Worm (Caenorhabditis elegans) whole organism, mixed stage, embryonic: ENCODE measurements around the gene srb-6.

Source experiments
- M03D4.4 ChIP-seq: sonication (generic microtip); optimal IDR thresholded peaks from 2 replicates; lab custom pipeline; 2017; ENCODE audit warnings: mild to moderate bottlenecking, missing genetic modification characterization, missing compliant biosample characterization
- bed-3 ChIP-seq: fragments of 200-800 bp; sonication (Bioruptor generic); optimal IDR thresholded peaks from 3 replicates; lab custom pipeline; 2018; ENCODE audit warnings: mild to moderate bottlenecking, missing genetic modification characterization, moderate library complexity, missing compliant biosample characterization
- ceh-39 ChIP-seq: fragments of 150-350 bp; optimal IDR thresholded peaks from 2 replicates; lab custom pipeline; 2014; ENCODE audit warnings: missing biosample characterization, missing genetic modification characterization
- ceh-43 ChIP-seq: fragments of 200-800 bp; sonication (Bioruptor generic); optimal IDR thresholded peaks from 2 replicates; lab custom pipeline; 2018; ENCODE audit warnings: mild to moderate bottlenecking, missing genetic modification characterization, moderate library complexity, missing compliant biosample characterization
- ceh-83 ChIP-seq: fragments of 200-800 bp; sonication (Bioruptor generic); optimal IDR thresholded peaks from 2 replicates; lab custom pipeline; 2018; ENCODE audit warnings: mild to moderate bottlenecking, missing genetic modification characterization, missing compliant biosample characterization
- cnd-1 ChIP-seq: fragments of 200-800 bp; sonication (Bioruptor generic); optimal IDR thresholded peaks from 2 replicates; lab custom pipeline; 2018; ENCODE audit warnings: mild to moderate bottlenecking, missing genetic modification characterization, missing compliant biosample characterization
- elt-1 ChIP-seq: sonication (generic microtip); optimal IDR thresholded peaks from 2 replicates; lab custom pipeline; 2017; ENCODE audit warnings: missing genetic modification characterization, mild to moderate bottlenecking, missing compliant biosample characterization, antibody characterized with exemption, moderate library complexity, borderline replicate concordance; ENCODE audit not compliant: insufficient read depth
- ham-2 ChIP-seq: fragments of 200-800 bp; sonication (Bioruptor generic); optimal IDR thresholded peaks from 2 replicates; lab custom pipeline; 2018; ENCODE audit warnings: mild to moderate bottlenecking, missing genetic modification characterization, missing compliant biosample characterization
- hlh-1 ChIP-seq: fragments of 150-350 bp; optimal IDR thresholded peaks from 2 replicates; lab custom pipeline; 2014; ENCODE audit warnings: missing biosample characterization, missing genetic modification reagents, missing genetic modification characterization
- lin-32 ChIP-seq: fragments of 200-800 bp; sonication (Bioruptor generic); optimal IDR thresholded peaks from 2 replicates; lab custom pipeline; 2018; ENCODE audit warnings: mild to moderate bottlenecking, missing genetic modification characterization, missing compliant biosample characterization
- lsy-2 ChIP-seq: fragments of 150-350 bp; optimal IDR thresholded peaks from 2 replicates; lab custom pipeline; 2014; ENCODE audit warnings: missing biosample characterization, missing genetic modification characterization
- mab-5 ChIP-seq: fragments of 150-350 bp; optimal IDR thresholded peaks from 2 replicates; lab custom pipeline; 2014; ENCODE audit warnings: missing biosample characterization, missing genetic modification characterization
- mls-2 ChIP-seq: sonication (generic microtip); optimal IDR thresholded peaks from 2 replicates; lab custom pipeline; 2016; ENCODE audit warnings: mild to moderate bottlenecking, missing genetic modification characterization, moderate library complexity, missing compliant biosample characterization
- nhr-12 ChIP-seq: fragments of 150-350 bp; optimal IDR thresholded peaks from 2 replicates; lab custom pipeline; 2014; ENCODE audit warnings: missing biosample characterization, missing genetic modification characterization
- nhr-2 ChIP-seq: fragments of 150-350 bp; optimal IDR thresholded peaks from 2 replicates; lab custom pipeline; 2014; ENCODE audit warnings: missing biosample characterization, missing genetic modification characterization
- nhr-237 ChIP-seq: fragments of 150-350 bp; optimal IDR thresholded peaks from 2 replicates; lab custom pipeline; 2014; ENCODE audit warnings: missing biosample characterization, missing genetic modification characterization
- nhr-28 ChIP-seq: fragments of 150-350 bp; optimal IDR thresholded peaks from 2 replicates; lab custom pipeline; 2014; ENCODE audit warnings: missing biosample characterization, missing genetic modification characterization
- nhr-76 ChIP-seq: sonication (generic microtip); optimal IDR thresholded peaks from 2 replicates; lab custom pipeline; 2017; ENCODE audit warnings: missing biosample characterization, missing genetic modification characterization
- pha-4 ChIP-seq: fragments of 150-350 bp; optimal IDR thresholded peaks from 2 replicates; lab custom pipeline; 2018; ENCODE audit warnings: missing biosample characterization, missing genetic modification reagents, missing genetic modification characterization
- sem-2 ChIP-seq: fragments of 200-800 bp; sonication (Bioruptor generic); optimal IDR thresholded peaks from 2 replicates; lab custom pipeline; 2018; ENCODE audit warnings: mild to moderate bottlenecking, missing genetic modification characterization, missing compliant biosample characterization
- snpc-4 ChIP-seq: fragments of 150-350 bp; optimal IDR thresholded peaks from 2 replicates; lab custom pipeline; 2014; ENCODE audit warnings: missing biosample characterization, missing genetic modification characterization
- tbx-8 ChIP-seq: fragments of 200-800 bp; sonication (Bioruptor generic); optimal IDR thresholded peaks from 2 replicates; lab custom pipeline; 2018; ENCODE audit warnings: mild to moderate bottlenecking, missing genetic modification characterization, moderate library complexity, missing compliant biosample characterization
- unc-39 ChIP-seq: fragments of 150-350 bp; optimal IDR thresholded peaks from 2 replicates; lab custom pipeline; 2014; ENCODE audit warnings: missing biosample characterization, missing genetic modification characterization
- unc-62 ChIP-seq: fragments of 150-350 bp; optimal IDR thresholded peaks from 2 replicates; lab custom pipeline; 2014; ENCODE audit warnings: missing biosample characterization, missing genetic modification reagents, missing genetic modification characterization
- zip-8 ChIP-seq: fragments of 150-350 bp; optimal IDR thresholded peaks from 2 replicates; lab custom pipeline; 2014; ENCODE audit warnings: missing biosample characterization, missing genetic modification characterization
- ztf-11 ChIP-seq: fragments of 150-350 bp; optimal IDR thresholded peaks from 2 replicates; lab custom pipeline; 2014; ENCODE audit warnings: missing biosample characterization, missing genetic modification characterization

The srb-6 gene

ce11 chrII:10194605-10195004 lies at the start of gene srb-6:
Gene srb-6 (plus strand): TSS chrII:10194905.
- TF ChIP-seq snpc-4 (tag; lab: Kevin White, UChicago) = no peak
- no peak for TF ChIP-seq sem-2 (GFP tag; lab: Kevin White, UChicago)
- TF ChIP-seq cnd-1 = no peak
- no peak for TF ChIP-seq nhr-76 (tag; lab: Kevin White, UChicago)

DNA sequence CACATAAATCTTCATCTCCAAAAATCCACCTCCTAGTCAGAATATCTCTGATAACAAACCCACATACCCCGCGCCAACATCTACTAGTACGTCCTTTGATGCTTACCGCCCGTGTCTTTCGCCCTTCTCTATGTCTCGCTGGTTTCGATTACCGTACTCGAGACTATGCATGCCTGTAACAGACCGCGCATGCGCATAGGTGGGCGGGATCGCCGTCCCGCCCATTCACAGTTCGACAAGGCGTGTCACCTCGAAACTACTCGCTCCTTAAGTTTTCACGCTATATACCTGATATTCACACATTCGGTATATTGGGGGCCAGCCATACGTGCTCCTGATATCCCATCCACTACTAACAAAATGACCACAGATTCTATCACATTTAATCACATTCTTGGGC lies 48.2 kb upstream of the srb-6 start, which contains the start of gene pax-3:
pax-3 (plus strand) TSS at position 83 of the 400 bp plus-strand sequence.
- no peak for TF ChIP-seq ztf-11 (tag; lab: Kevin White, UChicago)
- peak; percentile 71 for TF ChIP-seq lsy-2 (tag; lab: Kevin White, UChicago)

DNA sequence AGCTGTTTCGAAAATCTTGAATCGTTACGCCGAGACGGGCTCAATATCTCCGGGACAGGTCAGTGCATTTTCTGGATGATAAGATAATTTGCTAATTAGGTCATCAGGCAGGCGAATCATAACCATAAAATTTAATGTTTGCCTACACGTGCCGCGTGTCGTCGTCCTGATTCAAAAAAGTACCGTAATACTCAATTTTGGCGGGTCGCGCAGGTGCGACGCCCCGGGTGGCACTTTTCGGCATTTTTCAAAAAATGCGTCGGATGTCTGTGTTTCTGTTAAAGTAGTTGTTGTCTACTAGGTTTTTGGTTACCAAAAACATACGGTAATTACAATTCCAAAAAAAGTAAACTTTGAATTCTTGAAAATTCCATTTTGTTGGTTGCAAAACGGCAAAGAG lies 47.2 kb upstream of the srb-6 start:
- TF ChIP-seq sem-2 (GFP tag; lab: Kevin White, UChicago) (no peak), nhr-12 (no peak), nhr-28 (tag; lab: Kevin White, UChicago) (no peak), bed-3 (GFP tag; lab: Kevin White, UChicago) (no peak), nhr-237 (tag; lab: Kevin White, UChicago) (no peak), unc-39 (tag; lab: Kevin White, UChicago) (no peak), tbx-8 (GFP tag; lab: Kevin White, UChicago) (no peak), nhr-2 (tag; lab: Kevin White, UChicago) (no peak), ceh-39 (tag; lab: Kevin White, UChicago) (no peak)

- TF ChIP-seq zip-8 (tag; lab: Kevin White, UChicago) = no peak
- TF ChIP-seq unc-62 (GFP tag; lab: Kevin White, UChicago) = no peak
- TF ChIP-seq ceh-39 (tag; lab: Kevin White, UChicago) = no peak
- TF ChIP-seq ceh-83 = no peak
These were observed 39.6 kb upstream of the srb-6 start, which contains the start of gene nlp-63 for ce11 chrII:10155106-10155505. Gene nlp-63 (plus strand): TSS chrII:10155406.

DNA sequence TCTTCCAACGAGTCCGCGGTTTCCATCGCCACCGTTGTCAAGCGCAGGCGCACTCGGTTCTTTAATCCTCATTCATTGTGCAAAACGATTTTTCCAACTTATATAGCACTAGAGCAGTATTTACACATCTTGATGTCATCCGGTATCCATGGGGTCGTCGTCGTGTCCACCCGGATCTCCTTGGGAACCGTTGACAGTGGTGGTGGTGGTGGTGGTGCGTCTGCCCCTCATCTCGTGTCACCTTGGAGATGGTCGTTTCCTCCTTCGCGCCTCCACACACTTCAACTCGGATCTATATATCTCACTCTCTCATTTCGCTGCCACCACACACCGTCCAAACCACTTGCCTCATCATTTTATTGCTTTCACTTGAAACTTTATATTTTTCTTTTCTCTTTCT lies 31.9 kb upstream of the srb-6 start:
- TF ChIP-seq unc-62 (GFP tag; lab: Kevin White, UChicago) (no peak), snpc-4 (tag; lab: Kevin White, UChicago) (no peak), ceh-43 (GFP tag; lab: Kevin White, UChicago) (no peak), pha-4 (tag; lab: Kevin White, UChicago) (no peak), nhr-2 (tag; lab: Kevin White, UChicago) (no peak), ham-2 (GFP tag; lab: Kevin White, UChicago) (no peak), mab-5 (tag; lab: Kevin White, UChicago) (no peak), unc-39 (tag; lab: Kevin White, UChicago) (no peak), lin-32 (GFP tag; lab: Kevin White, UChicago) (no peak), mls-2 (tag; lab: Kevin White, UChicago) (no peak), hlh-1 (tag; lab: Kevin White, UChicago) (no peak), bed-3 (GFP tag; lab: Kevin White, UChicago) (no peak), nhr-12 (no peak), ztf-11 (tag; lab: Kevin White, UChicago) (no peak), lsy-2 (tag; lab: Kevin White, UChicago) (no peak)

DNA sequence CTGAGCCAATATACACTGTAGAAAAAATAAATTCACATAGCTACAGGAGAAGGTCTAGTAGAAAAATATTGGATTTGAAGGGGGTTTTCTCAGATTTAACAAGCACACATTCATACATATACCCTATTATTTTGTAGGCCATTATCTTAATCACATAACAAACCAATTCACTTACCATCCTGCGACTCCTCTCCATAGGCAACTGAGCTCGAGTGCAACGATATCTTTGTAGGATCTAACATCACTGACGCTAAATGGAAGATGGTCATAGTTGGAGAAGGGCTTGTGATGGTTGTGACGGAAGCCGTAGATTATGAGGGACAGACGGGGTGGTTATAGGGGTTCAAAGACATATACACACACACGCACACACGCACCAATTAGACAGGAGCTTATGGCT lies 30.6 kb upstream of the srb-6 start:
- no peak for TF ChIP-seq cnd-1
- TF ChIP-seq hlh-1 (tag; lab: Kevin White, UChicago) = no peak
- TF ChIP-seq nhr-2 (tag; lab: Kevin White, UChicago) = no peak
- TF ChIP-seq, all 35 proteins: peak for 0

- no peak for TF ChIP-seq unc-62 (GFP tag; lab: Kevin White, UChicago)
- no peak for TF ChIP-seq ztf-11 (tag; lab: Kevin White, UChicago)
- TF ChIP-seq elt-1 = no peak
- no peak for TF ChIP-seq M03D4.4 (tag; lab: Kevin White, UChicago)
These were observed 28.3 kb upstream of the srb-6 start for ce11 chrII:10166365-10166764.
